Worm (Caenorhabditis elegans) whole organism, L1 larva: ENCODE data around the gene vab-19.

Experiments
- ceh-90 ChIP-seq: sonication (generic microtip); optimal IDR thresholded peaks from 2 replicates; lab custom pipeline; 2016; ENCODE audit warnings: missing genetic modification characterization, missing compliant biosample characterization
- egl-27 ChIP-seq, 2 experiments: fragments of 150-350 bp in 1 of 2; sonication (generic microtip); optimal IDR thresholded peaks; 3 replicates each; lab custom pipeline; 2017 to 2018; ENCODE audit warnings: missing biosample characterization in 2 of 2, missing genetic modification characterization in 2 of 2, missing genetic modification reagents in 2 of 2
- lin-39 ChIP-seq: fragments of 150-350 bp; optimal IDR thresholded peaks from 2 replicates; lab custom pipeline; 2014; ENCODE audit warnings: missing biosample characterization, missing genetic modification reagents, missing genetic modification characterization
- nhr-237 ChIP-seq: fragments of 150-350 bp; optimal IDR thresholded peaks from 2 replicates; lab custom pipeline; 2014; ENCODE audit warnings: missing biosample characterization, missing genetic modification characterization
- tbx-2 ChIP-seq: sonication (generic microtip); optimal IDR thresholded peaks from 2 replicates; lab custom pipeline; 2016; ENCODE audit warnings: missing genetic modification characterization, missing compliant biosample characterization

ce11 chrII:2446727-2447126 lies 3.6 kb downstream of the vab-19 start:
- TF ChIP-seq ceh-90 (tag; lab: Kevin White, UChicago): no peak
- TF ChIP-seq egl-27 (tag; optimal IDR thresholded peaks at IDR 0.05; lab: Kevin White, UChicago): no peak
- no peak for TF ChIP-seq nhr-237 (tag; lab: Kevin White, UChicago)
- no peak for TF ChIP-seq lin-39 (tag; lab: Kevin White, UChicago)
- no peak for TF ChIP-seq tbx-2 (tag; lab: Kevin White, UChicago)
